Fruit fly (Drosophila melanogaster): ENCODE results near the gene CG31076.

DNA sequence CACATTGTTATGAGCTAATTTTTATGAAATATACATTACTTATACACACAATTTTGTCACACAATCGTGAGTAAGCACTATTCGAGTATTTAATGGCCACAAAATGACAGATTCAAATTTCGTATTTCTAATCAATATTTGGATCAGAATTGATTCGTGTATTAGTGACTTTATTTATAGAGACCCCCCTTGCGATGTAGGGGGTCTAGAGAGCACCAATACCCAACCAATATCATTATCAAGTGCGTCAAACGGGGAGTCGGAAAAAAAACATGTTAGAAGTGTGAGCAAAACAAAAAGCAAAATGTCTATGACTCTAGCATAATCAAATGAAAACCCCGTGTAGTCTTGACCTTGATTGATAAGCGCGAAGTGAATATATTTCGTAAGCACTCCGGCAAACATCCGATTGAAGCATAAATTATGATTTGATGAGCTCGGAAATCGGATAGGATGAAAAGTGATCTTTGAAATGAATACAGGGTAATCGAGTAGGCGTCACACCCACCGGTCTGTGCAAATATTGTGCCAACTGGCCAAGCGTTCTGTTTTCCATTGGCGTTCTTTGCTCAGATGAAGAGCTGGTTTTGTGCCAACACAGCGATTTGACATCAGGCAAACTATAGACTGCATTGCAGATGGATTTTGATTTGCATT, 37.3 kb downstream of the CG31076 start:
- no peak for TF ChIP-seq CTCF (optimal IDR thresholded peaks at IDR 0.05)
- no peak for TF ChIP-seq CG8478 (optimal IDR thresholded peaks at IDR 0.05)

Data from S2 (cell line).